5 worm cellular contexts compared by ENCODE assay signal in genomic region chrIV:8226474-8226873, ce11.
TF ChIP-seq lines count a peak whose summit lies in the region.

No protein-coding gene starts in this region.

TF ChIP-seq in whole organism, L1 larva, 84 proteins besides CTCF, POLR2A, EP300 and RAD21:
- TF ChIP-seq ceh-90 (tag; optimal IDR thresholded peaks at IDR 0.05; lab: Kevin White, UChicago) (no peak), nhr-85 (tag; lab: Kevin White, UChicago) (peak; percentile 43)

TF ChIP-seq in whole organism, L3 larva, 47 proteins besides CTCF, POLR2A, EP300 and RAD21:
- no peak for TF ChIP-seq elt-3 (tag; optimal IDR thresholded peaks at IDR 0.05; lab: Kevin White, UChicago)
- TF ChIP-seq ama-1 (optimal IDR thresholded peaks at IDR 0.05; lab: Kevin White, UChicago): peak; percentile 2
- peak; percentile 11 for TF ChIP-seq elt-2 (tag; optimal IDR thresholded peaks at IDR 0.05; lab: Kevin White, UChicago)

TF ChIP-seq in whole organism, L4 larva, 104 proteins besides CTCF, POLR2A, EP300 and RAD21:
- TF ChIP-seq T26A8.4 (GFP tag; IDR thresholded peaks at IDR 0.05; lab: Robert Waterston, UW): peak; percentile 7; the same call in 1 of the 2 replicates
- no peak for TF ChIP-seq daf-16 (GFP tag; optimal IDR thresholded peaks at IDR 0.05; lab: Kevin White, UChicago)
- TF ChIP-seq daf-16 (tag; optimal IDR thresholded peaks at IDR 0.05; lab: Kevin White, UChicago): peak; percentile 55
- no peak for TF ChIP-seq dmd-9 (GFP tag; IDR thresholded peaks at IDR 0.05; lab: Robert Waterston, UW)
- peak; percentile 40; the same call in 1 of the 2 replicates for TF ChIP-seq ceh-20 (GFP tag; IDR thresholded peaks at IDR 0.05; lab: Robert Waterston, UW)
- TF ChIP-seq dve-1 (tag; optimal IDR thresholded peaks at IDR 0.05; lab: Kevin White, UChicago; ENCODE audit: insufficient read depth): peak; percentile 32
- no peak for TF ChIP-seq attf-4 (tag; optimal IDR thresholded peaks at IDR 0.05; lab: Kevin White, UChicago)
- no peak for TF ChIP-seq hmg-1.1 (GFP tag; IDR thresholded peaks at IDR 0.05; lab: Robert Waterston, UW)
- TF ChIP-seq pha-4 (GFP tag; IDR thresholded peaks at IDR 0.05; lab: Robert Waterston, UW): 0 out of 2 replicates have a peak, but pooled peaks have one; percentile 9
- TF ChIP-seq pha-4 (tag; optimal IDR thresholded peaks at IDR 0.05; lab: Kevin White, UChicago): no peak
- TF ChIP-seq lsy-2 (tag; optimal IDR thresholded peaks at IDR 0.05; lab: Kevin White, UChicago): peak in 1 of 2 experiments; percentile 7
- TF ChIP-seq nhr-28 (tag; optimal IDR thresholded peaks at IDR 0.05; lab: Kevin White, UChicago): peak; percentile 33
- peak; percentile 18 for TF ChIP-seq T20F7.1 (GFP tag; optimal IDR thresholded peaks at IDR 0.05; lab: Kevin White, UChicago)
- TF ChIP-seq php-3 (GFP tag; IDR thresholded peaks at IDR 0.05; lab: Robert Waterston, UW): peak; percentile 50; the same call in 1 of the 2 replicates
TF ChIP-seq in whole organism, L4 larva: peak in this region for 9.

TF ChIP-seq in whole organism, late embryonic, 69 proteins besides CTCF, POLR2A, EP300 and RAD21:
- no peak for TF ChIP-seq fax-1 (tag; optimal IDR thresholded peaks at IDR 0.05; lab: Kevin White, UChicago)
- TF ChIP-seq ama-1 (optimal IDR thresholded peaks at IDR 0.05; lab: Kevin White, UChicago): peak; percentile 1

TF ChIP-seq in whole organism, young adult, 124 proteins besides CTCF, POLR2A, EP300 and RAD21:
- TF ChIP-seq mel-28 (tag; optimal IDR thresholded peaks at IDR 0.05; lab: Kevin White, UChicago; ENCODE audit: borderline replicate concordance) (peak; percentile 44), B0336.3 (GFP tag; IDR thresholded peaks at IDR 0.05; lab: Robert Waterston, UW) (peak; percentile 59; the same call in 1 of the 2 replicates), ceh-40 (GFP tag; IDR thresholded peaks at IDR 0.05; lab: Robert Waterston, UW) (no peak), die-1 (tag; optimal IDR thresholded peaks at IDR 0.05; lab: Kevin White, UChicago) (no peak), ztf-18 (tag; optimal IDR thresholded peaks at IDR 0.05; lab: Kevin White, UChicago) (no peak), egrh-3 (GFP tag; IDR thresholded peaks at IDR 0.05; lab: Robert Waterston, UW) (no peak), hmg-1.2 (GFP tag; IDR thresholded peaks at IDR 0.05; lab: Robert Waterston, UW) (0 out of 2 replicates have a peak, but pooled peaks have one; percentile 3), fkh-3 (tag; optimal IDR thresholded peaks at IDR 0.05; lab: Kevin White, UChicago) (no peak), nhr-120 (GFP tag; IDR thresholded peaks at IDR 0.05; lab: Robert Waterston, UW) (no peak), bed-2 (GFP tag; IDR thresholded peaks at IDR 0.05; lab: Robert Waterston, UW) (no peak), dox-1 (GFP tag; IDR thresholded peaks at IDR 0.05; lab: Robert Waterston, UW) (no peak), K12H6.12 (tag; optimal IDR thresholded peaks at IDR 0.05; lab: Kevin White, UChicago) (no peak), ceh-91 (GFP tag; IDR thresholded peaks at IDR 0.05; lab: Robert Waterston, UW) (no peak), bed-1 (GFP tag; IDR thresholded peaks at IDR 0.05; lab: Robert Waterston, UW) (no peak), unc-62 (GFP tag; optimal IDR thresholded peaks at IDR 0.05; lab: Kevin White, UChicago) (no peak), cebp-1 (GFP tag; IDR thresholded peaks at IDR 0.05; lab: Robert Waterston, UW) (no peak), cebp-1 (tag; optimal IDR thresholded peaks at IDR 0.05; lab: Kevin White, UChicago) (no peak), attf-5 (GFP tag; optimal IDR thresholded peaks at IDR 0.05; lab: Kevin White, UChicago) (peak; percentile 10), tbp1 (GFP tag; optimal IDR thresholded peaks at IDR 0.05; lab: Kevin White, UChicago) (no peak), rcor-1 (GFP tag; IDR thresholded peaks at IDR 0.05; lab: Robert Waterston, UW) (no peak), hmg-20 (GFP tag; IDR thresholded peaks at IDR 0.05; lab: Robert Waterston, UW) (no peak; the same call in 1 of the 2 replicates), Y95B8A.8 (GFP tag; IDR thresholded peaks at IDR 0.05; lab: Robert Waterston, UW) (no peak), T26A5.8 (tag; optimal IDR thresholded peaks at IDR 0.05; lab: Kevin White, UChicago) (no peak), hrde-1 (tag; optimal IDR thresholded peaks at IDR 0.05; lab: Kevin White, UChicago; ENCODE audit: borderline replicate concordance) (no peak), rpc-1 (optimal IDR thresholded peaks at IDR 0.05; lab: Kevin White, UChicago) (no peak), rpc-1 (tag; optimal IDR thresholded peaks at IDR 0.05; lab: Kevin White, UChicago) (no peak), atf-7 (tag; optimal IDR thresholded peaks at IDR 0.05; lab: Kevin White, UChicago) (peak; percentile 2)
